Worm (Caenorhabditis elegans) whole organism, mixed stage, embryonic: ENCODE results near the gene F22B5.10.

Experiments used
- M03D4.4 ChIP-seq: sonication (generic microtip); optimal IDR thresholded peaks from 2 replicates; lab custom pipeline; 2017; ENCODE audit warnings: mild to moderate bottlenecking, missing genetic modification characterization, missing compliant biosample characterization
- bed-3 ChIP-seq: fragments of 200-800 bp; sonication (Bioruptor generic); optimal IDR thresholded peaks from 3 replicates; lab custom pipeline; 2018; ENCODE audit warnings: mild to moderate bottlenecking, missing genetic modification characterization, moderate library complexity, missing compliant biosample characterization
- blmp-1 ChIP-seq: fragments of 150-350 bp; optimal IDR thresholded peaks from 2 replicates; lab custom pipeline; 2014; ENCODE audit warnings: missing biosample characterization, missing genetic modification characterization
- ceh-39 ChIP-seq: fragments of 150-350 bp; optimal IDR thresholded peaks from 2 replicates; lab custom pipeline; 2014; ENCODE audit warnings: missing biosample characterization, missing genetic modification characterization
- ceh-43 ChIP-seq: fragments of 200-800 bp; sonication (Bioruptor generic); optimal IDR thresholded peaks from 2 replicates; lab custom pipeline; 2018; ENCODE audit warnings: mild to moderate bottlenecking, missing genetic modification characterization, moderate library complexity, missing compliant biosample characterization
- ceh-83 ChIP-seq: fragments of 200-800 bp; sonication (Bioruptor generic); optimal IDR thresholded peaks from 2 replicates; lab custom pipeline; 2018; ENCODE audit warnings: mild to moderate bottlenecking, missing genetic modification characterization, missing compliant biosample characterization
- cnd-1 ChIP-seq: fragments of 200-800 bp; sonication (Bioruptor generic); optimal IDR thresholded peaks from 2 replicates; lab custom pipeline; 2018; ENCODE audit warnings: mild to moderate bottlenecking, missing genetic modification characterization, missing compliant biosample characterization
- elt-1 ChIP-seq: sonication (generic microtip); optimal IDR thresholded peaks from 2 replicates; lab custom pipeline; 2017; ENCODE audit warnings: missing genetic modification characterization, mild to moderate bottlenecking, missing compliant biosample characterization, antibody characterized with exemption, moderate library complexity, borderline replicate concordance; ENCODE audit not compliant: insufficient read depth
- elt-3 ChIP-seq: fragments of 150-350 bp; optimal IDR thresholded peaks from 2 replicates; lab custom pipeline; 2014; ENCODE audit warnings: missing biosample characterization, missing genetic modification characterization
- flh-1 ChIP-seq: fragments of 200-800 bp; sonication (Bioruptor generic); optimal IDR thresholded peaks from 2 replicates; lab custom pipeline; 2018; ENCODE audit warnings: mild to moderate bottlenecking, missing genetic modification characterization, moderate library complexity, missing compliant biosample characterization
- ham-2 ChIP-seq: fragments of 200-800 bp; sonication (Bioruptor generic); optimal IDR thresholded peaks from 2 replicates; lab custom pipeline; 2018; ENCODE audit warnings: mild to moderate bottlenecking, missing genetic modification characterization, missing compliant biosample characterization
- hlh-1 ChIP-seq: fragments of 150-350 bp; optimal IDR thresholded peaks from 2 replicates; lab custom pipeline; 2014; ENCODE audit warnings: missing biosample characterization, missing genetic modification reagents, missing genetic modification characterization
- lin-13 ChIP-seq: fragments of 150-350 bp; optimal IDR thresholded peaks from 2 replicates; lab custom pipeline; 2014; ENCODE audit warnings: missing biosample characterization, missing genetic modification characterization
- lin-32 ChIP-seq: fragments of 200-800 bp; sonication (Bioruptor generic); optimal IDR thresholded peaks from 2 replicates; lab custom pipeline; 2018; ENCODE audit warnings: mild to moderate bottlenecking, missing genetic modification characterization, missing compliant biosample characterization
- lsy-2 ChIP-seq: fragments of 150-350 bp; optimal IDR thresholded peaks from 2 replicates; lab custom pipeline; 2014; ENCODE audit warnings: missing biosample characterization, missing genetic modification characterization
- mab-5 ChIP-seq: fragments of 150-350 bp; optimal IDR thresholded peaks from 2 replicates; lab custom pipeline; 2014; ENCODE audit warnings: missing biosample characterization, missing genetic modification characterization
- mls-2 ChIP-seq: sonication (generic microtip); optimal IDR thresholded peaks from 2 replicates; lab custom pipeline; 2016; ENCODE audit warnings: mild to moderate bottlenecking, missing genetic modification characterization, moderate library complexity, missing compliant biosample characterization
- nhr-12 ChIP-seq: fragments of 150-350 bp; optimal IDR thresholded peaks from 2 replicates; lab custom pipeline; 2014; ENCODE audit warnings: missing biosample characterization, missing genetic modification characterization
- nhr-2 ChIP-seq: fragments of 150-350 bp; optimal IDR thresholded peaks from 2 replicates; lab custom pipeline; 2014; ENCODE audit warnings: missing biosample characterization, missing genetic modification characterization
- nhr-237 ChIP-seq: fragments of 150-350 bp; optimal IDR thresholded peaks from 2 replicates; lab custom pipeline; 2014; ENCODE audit warnings: missing biosample characterization, missing genetic modification characterization
- nhr-28 ChIP-seq: fragments of 150-350 bp; optimal IDR thresholded peaks from 2 replicates; lab custom pipeline; 2014; ENCODE audit warnings: missing biosample characterization, missing genetic modification characterization
- nhr-76 ChIP-seq: sonication (generic microtip); optimal IDR thresholded peaks from 2 replicates; lab custom pipeline; 2017; ENCODE audit warnings: missing biosample characterization, missing genetic modification characterization
- pha-4 ChIP-seq: fragments of 150-350 bp; optimal IDR thresholded peaks from 2 replicates; lab custom pipeline; 2018; ENCODE audit warnings: missing biosample characterization, missing genetic modification reagents, missing genetic modification characterization
- snpc-4 ChIP-seq: fragments of 150-350 bp; optimal IDR thresholded peaks from 2 replicates; lab custom pipeline; 2014; ENCODE audit warnings: missing biosample characterization, missing genetic modification characterization
- sptf-1 ChIP-seq: sonication (generic microtip); optimal IDR thresholded peaks from 2 replicates; lab custom pipeline; 2017; ENCODE audit warnings: mild to moderate bottlenecking, missing genetic modification characterization, moderate library complexity, missing compliant biosample characterization
- tbx-8 ChIP-seq: fragments of 200-800 bp; sonication (Bioruptor generic); optimal IDR thresholded peaks from 2 replicates; lab custom pipeline; 2018; ENCODE audit warnings: mild to moderate bottlenecking, missing genetic modification characterization, moderate library complexity, missing compliant biosample characterization
- unc-39 ChIP-seq: fragments of 150-350 bp; optimal IDR thresholded peaks from 2 replicates; lab custom pipeline; 2014; ENCODE audit warnings: missing biosample characterization, missing genetic modification characterization
- unc-62 ChIP-seq: fragments of 150-350 bp; optimal IDR thresholded peaks from 2 replicates; lab custom pipeline; 2014; ENCODE audit warnings: missing biosample characterization, missing genetic modification reagents, missing genetic modification characterization
- zip-8 ChIP-seq: fragments of 150-350 bp; optimal IDR thresholded peaks from 2 replicates; lab custom pipeline; 2014; ENCODE audit warnings: missing biosample characterization, missing genetic modification characterization
- ztf-11 ChIP-seq: fragments of 150-350 bp; optimal IDR thresholded peaks from 2 replicates; lab custom pipeline; 2014; ENCODE audit warnings: missing biosample characterization, missing genetic modification characterization

The F22B5.10 gene

ce11 chrII:8483793-8484186 is 16.8 kb downstream of the F22B5.10 start, which contains the start of gene taap-1:
Gene taap-1, minus strand, starts transcription at chrII:8483871.
- TF ChIP-seq nhr-76 (tag; lab: Kevin White, UChicago) (no peak), nhr-237 (no peak), bed-3 (GFP tag; lab: Kevin White, UChicago) (no peak), ztf-11 (no peak), elt-1 (tag; lab: Kevin White, UChicago) (no peak), ham-2 (GFP tag; lab: Kevin White, UChicago) (no peak)

ce11 chrII:8484546-8484945 is 17.6 kb downstream of the F22B5.10 start:
- TF ChIP-seq blmp-1 (tag; lab: Kevin White, UChicago) (no peak), ceh-43 (GFP tag; lab: Kevin White, UChicago) (no peak), mls-2 (tag; lab: Kevin White, UChicago) (no peak), nhr-76 (tag; lab: Kevin White, UChicago) (no peak), unc-39 (tag; lab: Kevin White, UChicago) (no peak), nhr-28 (no peak), elt-1 (tag; lab: Kevin White, UChicago) (no peak)

- no peak for TF ChIP-seq unc-39 (tag; lab: Kevin White, UChicago)
- TF ChIP-seq blmp-1 (tag; lab: Kevin White, UChicago), result no peak
- no peak for TF ChIP-seq lin-32 (GFP tag; lab: Kevin White, UChicago)
- no peak for TF ChIP-seq mls-2 (tag; lab: Kevin White, UChicago)
- no peak for TF ChIP-seq lin-13
- TF ChIP-seq ceh-83 (GFP tag; lab: Kevin White, UChicago), result no peak
- no peak for TF ChIP-seq ceh-39
- TF ChIP-seq lsy-2 (tag; lab: Kevin White, UChicago), result no peak
- TF ChIP-seq, all 35 proteins: peak for 0
Observed at ce11 chrII:8485603-8486002, 18.6 kb downstream of the F22B5.10 start, which contains the start of gene gbh-2. Gene gbh-2, plus strand, starts transcription at chrII:8485879.

- no peak for TF ChIP-seq pha-4 (tag; lab: Kevin White, UChicago)
- no peak for TF ChIP-seq sptf-1
- TF ChIP-seq bed-3 (GFP tag; lab: Kevin White, UChicago), result no peak
- TF ChIP-seq lin-13, result no peak
- TF ChIP-seq unc-39 (tag; lab: Kevin White, UChicago), result no peak
- TF ChIP-seq elt-1 (tag; lab: Kevin White, UChicago), result no peak
- TF ChIP-seq ham-2 (GFP tag; lab: Kevin White, UChicago), result no peak
- no peak for TF ChIP-seq snpc-4 (tag; lab: Kevin White, UChicago)
- TF ChIP-seq, all 35 proteins: peak for 0
Observed at ce11 chrII:8488123-8488522, 21.1 kb downstream of the F22B5.10 start.

- TF ChIP-seq pha-4 (tag; lab: Kevin White, UChicago) (no peak), ztf-11 (no peak), mab-5 (tag; lab: Kevin White, UChicago) (no peak), snpc-4 (tag; lab: Kevin White, UChicago) (no peak), blmp-1 (tag; lab: Kevin White, UChicago) (no peak), ham-2 (GFP tag; lab: Kevin White, UChicago) (no peak), elt-3 (tag; lab: Kevin White, UChicago) (no peak), cnd-1 (tag; lab: Kevin White, UChicago) (no peak), lin-32 (GFP tag; lab: Kevin White, UChicago) (no peak), unc-62 (GFP tag; lab: Kevin White, UChicago) (no peak), mls-2 (tag; lab: Kevin White, UChicago) (no peak), nhr-237 (no peak), flh-1 (GFP tag; lab: Kevin White, UChicago) (no peak), tbx-8 (GFP tag; lab: Kevin White, UChicago) (no peak)
- TF ChIP-seq, all 35 proteins: peak for 0
Observed at ce11 chrII:8494228-8494717, 27.3 kb downstream of the F22B5.10 start, which contains the start of gene M05D6.9. Gene M05D6.9, plus strand, starts transcription at chrII:8494278.

- no peak for TF ChIP-seq snpc-4 (tag; lab: Kevin White, UChicago)
- TF ChIP-seq zip-8 (tag; lab: Kevin White, UChicago), result no peak
- no peak for TF ChIP-seq tbx-8 (GFP tag; lab: Kevin White, UChicago)
- TF ChIP-seq blmp-1 (tag; lab: Kevin White, UChicago), result no peak
- no peak for TF ChIP-seq unc-62 (GFP tag; lab: Kevin White, UChicago)
- TF ChIP-seq hlh-1 (tag; lab: Kevin White, UChicago), result no peak
- TF ChIP-seq nhr-28, result no peak
- no peak for TF ChIP-seq lsy-2 (tag; lab: Kevin White, UChicago)
- TF ChIP-seq flh-1 (GFP tag; lab: Kevin White, UChicago), result no peak
- TF ChIP-seq bed-3 (GFP tag; lab: Kevin White, UChicago), result no peak
- TF ChIP-seq nhr-2 (tag; lab: Kevin White, UChicago), result no peak
- no peak for TF ChIP-seq M03D4.4 (tag; lab: Kevin White, UChicago)
- TF ChIP-seq elt-1 (tag; lab: Kevin White, UChicago), result no peak
- no peak for TF ChIP-seq nhr-76 (tag; lab: Kevin White, UChicago)
- no peak for TF ChIP-seq nhr-12 (tag; lab: Kevin White, UChicago)
Observed at ce11 chrII:8496184-8496583, 29.2 kb downstream of the F22B5.10 start.
